Fruit fly (Drosophila melanogaster): ENCODE data around the gene CG10137.

DNA sequence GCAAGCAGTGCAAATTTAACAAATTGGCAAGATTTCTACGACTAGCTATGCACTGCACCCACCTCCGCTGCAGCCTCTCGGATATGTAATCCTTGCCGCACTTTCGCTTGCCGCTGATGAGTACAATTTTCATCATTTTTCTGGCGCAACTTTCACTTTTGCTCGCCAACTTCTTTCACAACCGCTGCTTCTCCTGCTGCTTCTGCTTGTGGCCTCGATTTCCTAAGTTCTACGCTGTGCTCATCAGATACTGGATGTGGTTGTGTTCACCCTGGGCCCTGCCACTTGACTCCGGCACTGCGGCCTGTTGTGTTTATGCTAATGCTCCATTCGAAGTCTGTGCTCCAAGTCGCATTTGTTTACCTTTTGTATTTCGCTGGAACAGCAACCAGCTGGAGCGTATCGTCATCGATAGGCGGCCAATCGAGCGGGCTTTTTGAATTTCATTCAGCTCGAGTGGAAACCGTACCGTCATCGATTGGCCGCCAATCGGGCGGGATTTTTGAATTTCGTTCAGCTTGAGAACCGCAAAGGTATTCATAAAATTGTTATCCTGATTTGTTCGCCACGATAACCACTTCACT lies 53.6 kb downstream of the CG10137 start, which contains the start of gene Pmvk:
- TF ChIP-seq CG8478 (optimal IDR thresholded peaks at IDR 0.05) (no peak), CTCF (optimal IDR thresholded peaks at IDR 0.05) (no peak)
